Worm (Caenorhabditis elegans): ENCODE data around the gene B0454.5.

- no peak for TF ChIP-seq ceh-22 (tag; optimal IDR thresholded peaks at IDR 0.05)
- no peak for TF ChIP-seq zip-5 (tag; optimal IDR thresholded peaks at IDR 0.05)
- TF ChIP-seq eyg-1 (tag; optimal IDR thresholded peaks at IDR 0.05): no peak
- TF ChIP-seq sdc-2 (tag; optimal IDR thresholded peaks at IDR 0.05): no peak
- TF ChIP-seq Y22D7AL.16 (tag; optimal IDR thresholded peaks at IDR 0.05): no peak
- no peak for TF ChIP-seq unc-55 (GFP tag; optimal IDR thresholded peaks at IDR 0.05)
- no peak for TF ChIP-seq pha-2 (tag; optimal IDR thresholded peaks at IDR 0.05)
- no peak for TF ChIP-seq pqm-1 (tag; optimal IDR thresholded peaks at IDR 0.05)
- no peak for TF ChIP-seq nfya-1 (tag; optimal IDR thresholded peaks at IDR 0.05)
- TF ChIP-seq K02D7.2 (tag; optimal IDR thresholded peaks at IDR 0.05): no peak
- TF ChIP-seq ama-1 (optimal IDR thresholded peaks at IDR 0.05): no peak
- no peak for TF ChIP-seq nhr-11 (tag; optimal IDR thresholded peaks at IDR 0.05)
Measured at ce11 chrII:3034914-3035313, 3.7 kb upstream of the B0454.5 start.
